Fruit fly (Drosophila melanogaster): ENCODE measurements around the gene Dhc16F.

DNA sequence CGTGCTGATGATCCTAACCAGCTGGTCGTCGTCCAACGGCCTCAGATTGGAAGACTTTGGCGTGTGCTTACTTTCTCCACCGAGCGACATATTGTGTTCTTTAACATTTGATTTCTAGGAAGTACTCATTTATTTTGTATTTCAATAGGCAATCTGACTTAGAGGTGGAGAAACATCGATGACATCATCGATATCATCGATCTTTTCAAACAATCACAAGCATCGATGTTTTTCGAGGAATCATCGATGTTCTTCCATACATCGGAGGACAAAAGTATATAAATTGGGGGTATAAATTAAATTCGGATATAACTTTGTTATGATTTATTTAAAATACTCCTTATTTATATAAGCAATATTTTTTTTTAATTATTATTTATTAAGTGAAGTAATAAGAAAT lies 26.1 kb downstream of the Dhc16F start, which contains the start of gene Swt1:
- no peak for TF ChIP-seq CG14711 (tag; optimal IDR thresholded peaks at IDR 0.05)
- no peak for TF ChIP-seq toe (GFP tag; optimal IDR thresholded peaks at IDR 0.05)
- TF ChIP-seq kay (GFP tag; ENCODE audit: borderline replicate concordance): no peak
- no peak for TF ChIP-seq pad (GFP tag; optimal IDR thresholded peaks at IDR 0.05)
- no peak for TF ChIP-seq CG7101 (tag; optimal IDR thresholded peaks at IDR 0.05)
- no peak for TF ChIP-seq Mnt (GFP tag; optimal IDR thresholded peaks at IDR 0.05)
- no peak for TF ChIP-seq CG7045 (GFP tag; optimal IDR thresholded peaks at IDR 0.05)

Measured in whole organism, adult.